Worm (Caenorhabditis elegans): ENCODE data around the gene pik-1.

DNA sequence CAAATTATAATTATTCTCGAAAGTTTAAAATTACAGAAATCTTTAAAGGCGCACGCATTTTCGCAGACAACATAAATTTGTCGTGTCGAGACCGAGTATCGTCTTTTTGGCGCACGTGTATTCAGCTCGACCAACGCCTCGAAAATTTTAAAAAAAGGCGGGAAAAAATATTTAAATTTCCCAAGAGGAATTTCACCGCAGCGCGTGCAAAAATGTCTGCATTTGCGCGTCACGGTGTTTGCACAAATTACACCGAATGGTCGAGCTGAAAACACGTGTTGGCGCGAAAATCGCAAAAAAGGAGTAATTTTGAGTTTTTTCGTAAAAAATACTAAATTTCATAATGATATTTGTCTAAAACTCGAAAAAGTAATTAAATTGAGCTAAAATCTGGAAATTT is 34.9 kb downstream of the pik-1 start:
- no peak for TF ChIP-seq cog-1 (tag; optimal IDR thresholded peaks at IDR 0.05)
- no peak for TF ChIP-seq med-1 (GFP tag; optimal IDR thresholded peaks at IDR 0.05; ENCODE audit: insufficient read depth)
- no peak for TF ChIP-seq ref-1 (GFP tag; conservative IDR thresholded peaks at IDR 0.05)
- TF ChIP-seq flt-1 (GFP tag; IDR thresholded peaks at IDR 0.05), result no peak
- no peak for TF ChIP-seq klf-2 (GFP tag; conservative IDR thresholded peaks at IDR 0.05)

Data from whole organism, midembryonic.